Worm (Caenorhabditis elegans) whole organism, midembryonic: Measurements from ENCODE around the gene R05F9.9.
"Not testable (repeated sequence)": the region's sequence is repeated elsewhere in the genome, so short reads cannot be mapped to it uniquely, and the experiment has no call there.

Experiments
- cog-1 ChIP-seq: sonication (generic microtip); optimal IDR thresholded peaks from 2 replicates; lab custom pipeline; 2016; ENCODE audit warnings: missing genetic modification characterization, missing compliant biosample characterization
- flt-1 ChIP-seq: fragments of 200-800 bp; sonication (Bioruptor generic); IDR thresholded peaks from 2 replicates; pipeline ENCODE4 v1.3.6; 2022; ENCODE audit warnings: missing genetic modification characterization, missing compliant biosample characterization
- klf-2 ChIP-seq: fragments of 200-800 bp; sonication (Bioruptor generic); conservative IDR thresholded peaks from 2 replicates; pipeline ENCODE4 v1.3.6; 2022; ENCODE audit warnings: missing genetic modification reagents, missing genetic modification characterization, missing compliant biosample characterization
- med-1 ChIP-seq: sonication (generic microtip); optimal IDR thresholded peaks from 2 replicates; lab custom pipeline; 2017; ENCODE audit warnings: missing genetic modification characterization, mild to moderate bottlenecking, missing compliant biosample characterization, antibody characterized with exemption, missing genetic modification reagents; ENCODE audit not compliant: insufficient read depth
- ztf-23 ChIP-seq: fragments of 200-800 bp; sonication (Bioruptor generic); IDR thresholded peaks from 2 replicates; pipeline ENCODE4 v1.3.6; 2022; ENCODE audit warnings: missing genetic modification reagents, missing genetic modification characterization, missing compliant biosample characterization
- ztf-29 ChIP-seq: fragments of 200-800 bp; sonication (Bioruptor generic); IDR thresholded peaks from 2 replicates; pipeline ENCODE4 v1.3.6; 2022; ENCODE audit warnings: missing genetic modification reagents, missing genetic modification characterization, missing compliant biosample characterization

- not testable (repeated sequence) for TF ChIP-seq cog-1; klf-2; flt-1 (GFP tag; lab: Robert Waterston, UW); med-1 (GFP tag; lab: Kevin White, UChicago); ztf-23 (GFP tag; lab: Robert Waterston, UW); ztf-29
Measured at ce11 chrII:4903696-4904095, 1.8 kb upstream of the R05F9.9 start, which contains the start of gene sgt-1.
